Worm (Caenorhabditis elegans) whole organism, L4 larva: ENCODE data around the gene sma-2.

Experiments
- D1046.2 ChIP-seq: fragments of 200-800 bp; sonication (Bioruptor generic); IDR thresholded peaks from 2 replicates; pipeline ENCODE4 v1.3.6; 2022; ENCODE audit warnings: missing genetic modification characterization, missing compliant biosample characterization
- F26F4.8 ChIP-seq: fragments of 200-800 bp; sonication (Bioruptor generic); conservative IDR thresholded peaks from 2 replicates; pipeline ENCODE4 v1.3.6; 2022; ENCODE audit warnings: missing genetic modification characterization, missing compliant biosample characterization
- F44E2.7 ChIP-seq: fragments of 200-800 bp; sonication (Bioruptor generic); IDR thresholded peaks from 2 replicates; pipeline ENCODE4 v2.1.2; 2022; ENCODE audit warnings: missing genetic modification characterization, missing compliant biosample characterization
- F49E8.2 ChIP-seq: sonication (generic microtip); optimal IDR thresholded peaks from 2 replicates; lab custom pipeline; 2016; ENCODE audit warnings: missing compliant biosample characterization, mild to moderate bottlenecking, missing genetic modification characterization, borderline replicate concordance
- T26A8.4 ChIP-seq: fragments of 200-800 bp; sonication (Bioruptor generic); IDR thresholded peaks from 2 replicates; pipeline ENCODE4 v1.3.6; 2022; ENCODE audit warnings: missing genetic modification characterization, missing compliant biosample characterization
- Y48G9A.11 ChIP-seq: fragments of 200-800 bp; sonication (Bioruptor generic); IDR thresholded peaks from 2 replicates; pipeline ENCODE4 v1.3.6; 2022; ENCODE audit warnings: missing genetic modification reagents, missing genetic modification characterization, missing compliant biosample characterization
- Y5F2A.4 ChIP-seq: fragments of 200-800 bp; sonication (Bioruptor generic); optimal IDR thresholded peaks from 2 replicates; lab custom pipeline; 2018; ENCODE audit warnings: mild to moderate bottlenecking, missing genetic modification characterization, missing compliant biosample characterization
- ZK337.2 ChIP-seq: fragments of 200-800 bp; sonication (Bioruptor generic); IDR thresholded peaks from 2 replicates; pipeline ENCODE4 v1.3.6; 2022; ENCODE audit warnings: missing genetic modification reagents, missing genetic modification characterization, missing compliant biosample characterization
- aha-1 ChIP-seq: fragments of 150-350 bp; peaks from one replicate; lab custom pipeline; 2014; ENCODE audit warnings: missing biosample characterization, missing genetic modification characterization
- aly-2 ChIP-seq: sonication (generic microtip); optimal IDR thresholded peaks from 2 replicates; lab custom pipeline; 2018; ENCODE audit warnings: missing biosample characterization, missing genetic modification characterization
- ceh-20 ChIP-seq: fragments of 200-800 bp; sonication (Bioruptor generic); IDR thresholded peaks from 2 replicates; pipeline ENCODE4 v1.3.6; 2022; ENCODE audit warnings: missing genetic modification reagents, missing genetic modification characterization, missing compliant biosample characterization
- ceh-44 ChIP-seq: fragments of 200-800 bp; sonication (Bioruptor generic); IDR thresholded peaks from 2 replicates; pipeline ENCODE4 v1.3.6; 2022; ENCODE audit warnings: missing genetic modification reagents, missing genetic modification characterization, missing compliant biosample characterization
- ceh-82 ChIP-seq: sonication (generic microtip); optimal IDR thresholded peaks from 2 replicates; lab custom pipeline; 2017; ENCODE audit warnings: missing biosample characterization, missing genetic modification characterization
- cey-2 ChIP-seq: sonication (generic microtip); optimal IDR thresholded peaks from 3 replicates; lab custom pipeline; 2017; ENCODE audit warnings: missing genetic modification characterization, mild to moderate bottlenecking, missing compliant biosample characterization, antibody characterized with exemption, borderline replicate concordance; ENCODE audit not compliant: insufficient read depth
- daf-12 ChIP-seq: fragments of 150-350 bp; optimal IDR thresholded peaks from 2 replicates; lab custom pipeline; 2014; ENCODE audit warnings: missing biosample characterization, missing genetic modification reagents, missing genetic modification characterization
- daf-8 ChIP-seq: fragments of 200-800 bp; sonication (Bioruptor generic); IDR thresholded peaks from 2 replicates; pipeline ENCODE4 v1.3.6; 2022; ENCODE audit warnings: missing genetic modification characterization, missing compliant biosample characterization
- dmd-6 ChIP-seq: fragments of 200-800 bp; sonication (Bioruptor generic); IDR thresholded peaks from 2 replicates; pipeline ENCODE4 v1.3.6; 2022; ENCODE audit warnings: missing genetic modification reagents, missing genetic modification characterization, missing compliant biosample characterization
- dpl-1 ChIP-seq: fragments of 150-350 bp; optimal IDR thresholded peaks from 2 replicates; lab custom pipeline; 2014; ENCODE audit warnings: missing biosample characterization, missing genetic modification reagents, missing genetic modification characterization
- fos-1 ChIP-seq: fragments of 150-350 bp; optimal IDR thresholded peaks from 2 replicates; lab custom pipeline; 2014; ENCODE audit warnings: missing biosample characterization, missing genetic modification characterization
- gei-8 ChIP-seq: fragments of 200-800 bp; sonication (Bioruptor generic); optimal IDR thresholded peaks from 2 replicates; lab custom pipeline; 2018; ENCODE audit warnings: mild to moderate bottlenecking, missing genetic modification characterization, missing compliant biosample characterization
- hlh-11 ChIP-seq: fragments of 200-800 bp; sonication (Bioruptor generic); optimal IDR thresholded peaks from 2 replicates; lab custom pipeline; 2018; ENCODE audit warnings: mild to moderate bottlenecking, missing genetic modification characterization, missing compliant biosample characterization
- hlh-30 ChIP-seq: sonication (generic microtip); optimal IDR thresholded peaks from 2 replicates; lab custom pipeline; 2017; ENCODE audit warnings: antibody characterized with exemption, mild to moderate bottlenecking, missing genetic modification characterization, missing compliant biosample characterization; ENCODE audit not compliant: insufficient read depth
- lin-38 ChIP-seq: fragments of 200-800 bp; sonication (Bioruptor generic); IDR thresholded peaks from 2 replicates; pipeline ENCODE4 v1.3.6; 2022; ENCODE audit warnings: missing genetic modification reagents, missing genetic modification characterization, missing compliant biosample characterization
- madf-5 ChIP-seq, 2 experiments: fragments of 200-800 bp; sonication (Bioruptor generic); IDR thresholded peaks; 2 replicates each; pipeline ENCODE4 v1.3.6; 2022; ENCODE audit warnings: missing compliant biosample characterization in 2 of 2, missing genetic modification characterization in 2 of 2
- madf-9 ChIP-seq: fragments of 200-800 bp; sonication (Bioruptor generic); conservative IDR thresholded peaks from 2 replicates; pipeline ENCODE4 v1.3.6; 2022; ENCODE audit warnings: missing genetic modification reagents, missing genetic modification characterization, missing compliant biosample characterization
- mdl-1 ChIP-seq, 2 experiments: fragments of 150-350 bp in 1 of 2; sonication (generic microtip) in 1 of 2; optimal IDR thresholded peaks; 2 replicates each; lab custom pipeline; 2014 to 2017; ENCODE audit warnings: missing biosample characterization in 2 of 2, missing genetic modification characterization in 2 of 2
- mep-1 ChIP-seq: fragments of 150-350 bp; sonication (generic microtip); optimal IDR thresholded peaks from 3 replicates; lab custom pipeline; 2014; ENCODE audit warnings: missing biosample characterization, missing genetic modification characterization
- mes-2 ChIP-seq: sonication (generic microtip); optimal IDR thresholded peaks from 2 replicates; lab custom pipeline; 2016; ENCODE audit warnings: missing genotype, mild to moderate bottlenecking, missing genetic modification characterization, missing compliant biosample characterization; ENCODE audit not compliant: poor library complexity, severe bottlenecking
- nhr-10 ChIP-seq: fragments of 150-350 bp; optimal IDR thresholded peaks from 2 replicates; lab custom pipeline; 2014; ENCODE audit warnings: missing biosample characterization, missing genetic modification characterization
- nhr-102 ChIP-seq: sonication (generic microtip); optimal IDR thresholded peaks from 2 replicates; lab custom pipeline; 2016; ENCODE audit warnings: mild to moderate bottlenecking, missing genetic modification characterization, moderate library complexity, missing compliant biosample characterization
- nhr-42 ChIP-seq: fragments of 200-800 bp; sonication (Bioruptor generic); IDR thresholded peaks from 2 replicates; pipeline ENCODE4 v1.3.6; 2022; ENCODE audit warnings: missing genetic modification characterization, missing compliant biosample characterization
- nhr-48 ChIP-seq: sonication (generic microtip); optimal IDR thresholded peaks from 2 replicates; lab custom pipeline; 2016; ENCODE audit warnings: mild to moderate bottlenecking, missing genetic modification characterization, missing compliant biosample characterization
- nhr-6 ChIP-seq: fragments of 150-350 bp; optimal IDR thresholded peaks from 2 replicates; lab custom pipeline; 2014; ENCODE audit warnings: missing biosample characterization, missing genetic modification characterization
- nhr-77 ChIP-seq: fragments of 150-350 bp; optimal IDR thresholded peaks from 2 replicates; lab custom pipeline; 2014; ENCODE audit warnings: missing biosample characterization, missing genetic modification characterization
- php-3 ChIP-seq: fragments of 200-800 bp; sonication (Bioruptor generic); IDR thresholded peaks from 2 replicates; pipeline ENCODE4 v1.3.6; 2022; ENCODE audit warnings: missing genetic modification reagents, missing genetic modification characterization, missing compliant biosample characterization
- pqm-1 ChIP-seq: sonication (generic microtip); optimal IDR thresholded peaks from 2 replicates; lab custom pipeline; 2017; ENCODE audit warnings: missing biosample characterization, missing genetic modification characterization
- set-16 ChIP-seq: fragments of 200-800 bp; sonication (Bioruptor generic); IDR thresholded peaks from 2 replicates; pipeline ENCODE4 v1.3.6; 2022; ENCODE audit warnings: missing genetic modification reagents, missing genetic modification characterization, missing compliant biosample characterization
- skn-1 ChIP-seq: fragments of 150-350 bp; optimal IDR thresholded peaks from 2 replicates; lab custom pipeline; 2014; ENCODE audit warnings: missing biosample characterization, missing genetic modification characterization
- snpc-4 ChIP-seq: fragments of 150-350 bp; optimal IDR thresholded peaks from 2 replicates; lab custom pipeline; 2014; ENCODE audit warnings: missing biosample characterization, missing genetic modification characterization
- spr-1 ChIP-seq: sonication (generic microtip); optimal IDR thresholded peaks from 2 replicates; lab custom pipeline; 2016; ENCODE audit warnings: mild to moderate bottlenecking, missing genetic modification characterization, missing compliant biosample characterization
- spr-3 ChIP-seq: fragments of 200-800 bp; sonication (Bioruptor generic); optimal IDR thresholded peaks from 2 replicates; lab custom pipeline; 2018; ENCODE audit warnings: mild to moderate bottlenecking, missing genetic modification characterization, missing compliant biosample characterization
- zag-1 ChIP-seq: fragments of 150-350 bp; optimal IDR thresholded peaks from 2 replicates; lab custom pipeline; 2014; ENCODE audit warnings: missing biosample characterization, missing genetic modification characterization
- zfp-2 ChIP-seq: sonication (generic microtip); optimal IDR thresholded peaks from 2 replicates; lab custom pipeline; 2016; ENCODE audit warnings: mild to moderate bottlenecking, missing genetic modification characterization, missing compliant biosample characterization
- ztf-11 ChIP-seq: fragments of 150-350 bp; optimal IDR thresholded peaks from 2 replicates; lab custom pipeline; 2014; ENCODE audit warnings: missing biosample characterization, missing genetic modification characterization
- ztf-7 ChIP-seq: fragments of 150-350 bp; optimal IDR thresholded peaks from 2 replicates; lab custom pipeline; 2014; ENCODE audit warnings: missing biosample characterization, missing genetic modification characterization

The sma-2 gene

ce11 chrIII:8739126-8739525 is 10.4 kb upstream of the sma-2 start (continued):
- no peak for TF ChIP-seq daf-12 (tag; lab: Kevin White, UChicago)
- no peak for TF ChIP-seq D1046.2 (GFP tag; lab: Robert Waterston, UW)
- TF ChIP-seq nhr-77 (tag; lab: Kevin White, UChicago) = peak; percentile 93
- TF ChIP-seq ZK337.2 = no peak
- TF ChIP-seq nhr-6 = peak; percentile 31
- TF ChIP-seq nhr-102 (tag; lab: Kevin White, UChicago) = peak; percentile 35
- TF ChIP-seq cey-2 (tag; lab: Kevin White, UChicago) = peak; percentile 90
- TF ChIP-seq T26A8.4 (GFP tag; lab: Robert Waterston, UW) = no peak
- peak; percentile 50 for TF ChIP-seq dpl-1
- no peak for TF ChIP-seq ceh-82 (tag; lab: Kevin White, UChicago)
- TF ChIP-seq pqm-1 (tag; lab: Kevin White, UChicago) = peak; percentile 93
- no peak for TF ChIP-seq skn-1 (tag; lab: Kevin White, UChicago)
- no peak for TF ChIP-seq lin-38
- TF ChIP-seq nhr-10 (tag; lab: Kevin White, UChicago) = peak; percentile 43
- TF ChIP-seq F49E8.2 (tag; lab: Kevin White, UChicago) = no peak
- TF ChIP-seq, all 104 proteins: peak for 28

DNA sequence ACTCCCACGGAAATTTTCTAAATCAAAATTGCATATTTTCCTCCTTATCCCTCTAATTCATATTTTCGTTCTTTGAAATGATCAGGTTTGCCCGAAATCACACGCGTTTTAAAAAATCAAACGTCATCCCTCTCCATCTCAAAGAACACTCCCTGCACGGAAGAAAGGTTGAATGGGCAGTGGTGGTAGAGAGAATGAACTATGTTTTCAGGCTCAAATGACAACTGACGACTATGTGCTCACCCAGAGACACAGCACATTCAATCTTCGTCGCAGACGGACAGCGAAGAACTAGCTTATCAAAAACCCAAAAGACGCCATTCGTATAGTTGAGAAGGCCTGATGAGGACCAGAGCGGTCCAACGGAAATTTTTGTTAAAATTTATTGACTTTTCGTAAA is 9.7 kb upstream of the sma-2 start:
- TF ChIP-seq aha-1 (tag; lab: Kevin White, UChicago) (peak; percentile 67), lin-38 (0 out of 2 replicates have a peak, but pooled peaks have one; percentile 10), ceh-20 (GFP tag; lab: Robert Waterston, UW) (0 out of 2 replicates have a peak, but pooled peaks have one; percentile 9), mes-2 (tag; lab: Kevin White, UChicago) (peak; percentile 49), aly-2 (tag; lab: Kevin White, UChicago) (no peak), hlh-11 (tag; lab: Kevin White, UChicago) (peak; percentile 47), mep-1 (tag; lab: Kevin White, UChicago) (peak; percentile 15), hlh-30 (tag; lab: Kevin White, UChicago) (peak; percentile 21), dmd-6 (GFP tag; lab: Robert Waterston, UW) (0 out of 2 replicates have a peak, but pooled peaks have one; percentile 9), spr-1 (tag; lab: Kevin White, UChicago) (no peak)

ce11 chrIII:8741276-8741860 is 8.1 kb upstream of the sma-2 start, which contains the start of gene pdhk-2:
TSS of gene pdhk-2 (minus strand) at chrIII:8741412.
- TF ChIP-seq daf-8 (GFP tag; lab: Robert Waterston, UW) (no peak), Y5F2A.4 (GFP tag; lab: Kevin White, UChicago) (no peak), nhr-77 (tag; lab: Kevin White, UChicago) (peak; percentile 73), D1046.2 (GFP tag; lab: Robert Waterston, UW) (no peak), snpc-4 (no peak), nhr-48 (tag; lab: Kevin White, UChicago) (peak; percentile 90), mdl-1 (tag; optimal IDR thresholded peaks at IDR 0.05; lab: Kevin White, UChicago) (peak in 1 of 2 experiments; percentile 82), php-3 (GFP tag; lab: Robert Waterston, UW) (0 out of 2 replicates have a peak, but pooled peaks have one; percentile 57), nhr-6 (peak; percentile 90), ztf-7 (tag; lab: Kevin White, UChicago) (peak; percentile 78), gei-8 (peak; percentile 26), set-16 (GFP tag; lab: Robert Waterston, UW) (peak; percentile 49; the same call in 1 of the 2 replicates), F26F4.8 (no peak), ztf-11 (no peak), nhr-102 (tag; lab: Kevin White, UChicago) (peak; percentile 91), ZK337.2 (0 out of 2 replicates have a peak, but pooled peaks have one; percentile 44), zag-1 (tag; lab: Kevin White, UChicago) (no peak), ceh-44 (GFP tag; lab: Robert Waterston, UW) (0 out of 2 replicates have a peak, but pooled peaks have one; percentile 43), hlh-30 (tag; lab: Kevin White, UChicago) (peak; percentile 87), spr-3 (GFP tag; lab: Kevin White, UChicago) (peak; percentile 65), F44E2.7 (no peak), madf-9 (GFP tag; lab: Robert Waterston, UW) (peak; percentile 72), cey-2 (tag; lab: Kevin White, UChicago) (no peak), hlh-11 (tag; lab: Kevin White, UChicago) (peak; percentile 94), Y48G9A.11 (GFP tag; lab: Robert Waterston, UW) (peak; percentile 67; the same call in 1 of the 2 replicates), nhr-42 (GFP tag; lab: Robert Waterston, UW) (peak; percentile 76; the same call in 1 of the 2 replicates), zfp-2 (tag; lab: Kevin White, UChicago) (no peak), madf-5 (GFP tag; IDR thresholded peaks at IDR 0.05; lab: Robert Waterston, UW) (no peak), fos-1 (no peak), pqm-1 (tag; lab: Kevin White, UChicago) (no peak), daf-12 (tag; lab: Kevin White, UChicago) (no peak)
